Worm (Caenorhabditis elegans): ENCODE measurements around the gene T05E12.9.

DNA sequence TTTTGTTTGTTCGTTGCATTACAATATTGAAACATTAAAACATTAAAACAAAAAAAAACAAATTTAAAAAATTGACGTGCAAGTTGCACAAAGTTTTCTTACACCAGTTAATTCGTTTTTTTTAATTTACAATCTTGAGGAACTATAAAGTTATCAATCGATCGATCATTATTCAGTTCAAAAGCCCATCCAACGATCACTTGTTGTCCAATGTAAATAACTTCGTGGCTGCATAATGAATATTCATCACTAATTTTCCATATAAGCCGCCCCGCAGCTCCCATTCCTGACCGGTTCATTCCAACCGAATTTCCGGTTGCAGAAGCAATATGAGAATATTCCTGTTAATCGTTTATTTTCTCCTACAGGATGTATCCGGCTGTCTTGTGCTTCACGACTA lies 40.4 kb downstream of the T05E12.9 start, which contains the start of gene hpo-33:
- no peak for TF ChIP-seq unc-39 (tag; optimal IDR thresholded peaks at IDR 0.05)
- no peak for TF ChIP-seq ztf-4 (tag; optimal IDR thresholded peaks at IDR 0.05)
- no peak for TF ChIP-seq ztf-11 (tag; optimal IDR thresholded peaks at IDR 0.05)
- TF ChIP-seq egl-27 (tag; optimal IDR thresholded peaks at IDR 0.05) = no peak
- no peak for TF ChIP-seq nhr-6 (tag; optimal IDR thresholded peaks at IDR 0.05)
- TF ChIP-seq nhr-11 (tag; optimal IDR thresholded peaks at IDR 0.05) = no peak
- TF ChIP-seq unc-55 (GFP tag; optimal IDR thresholded peaks at IDR 0.05) = no peak
- no peak for TF ChIP-seq nhr-77 (tag; optimal IDR thresholded peaks at IDR 0.05)
- no peak for TF ChIP-seq elt-3 (tag; optimal IDR thresholded peaks at IDR 0.05)
- no peak for TF ChIP-seq ZK546.5 (tag; optimal IDR thresholded peaks at IDR 0.05)
- TF ChIP-seq Y55F3AM.14 (GFP tag; optimal IDR thresholded peaks at IDR 0.05) = no peak
- no peak for TF ChIP-seq zag-1 (tag; optimal IDR thresholded peaks at IDR 0.05)
